1 fruit fly cellular context compared by ENCODE assay signal in the genomic region with DNA sequence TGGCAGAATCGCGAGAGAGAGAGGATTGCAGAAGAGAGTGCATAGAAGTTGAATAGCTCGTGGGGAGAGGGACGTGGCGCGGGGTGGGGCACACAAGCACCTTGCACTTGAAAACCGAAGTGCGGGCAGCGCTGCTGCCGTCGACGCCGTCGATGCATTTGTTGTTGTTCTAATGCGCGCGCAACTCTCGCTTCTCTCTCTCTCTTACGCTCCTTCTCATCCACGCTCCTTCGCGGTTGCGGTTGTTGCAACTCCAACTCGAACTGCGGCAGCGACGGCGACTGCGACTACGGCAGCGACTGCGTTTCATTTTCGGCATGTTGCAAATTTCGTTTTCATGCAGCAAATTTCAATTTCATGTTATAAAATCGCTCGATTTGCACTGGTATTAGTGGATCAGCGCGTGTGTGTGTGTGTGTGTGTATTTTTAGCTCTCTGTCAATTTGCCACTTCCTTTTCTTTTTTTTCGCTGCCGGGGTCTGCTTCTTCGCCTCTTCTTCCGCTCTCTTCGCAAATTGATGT.
TF ChIP-seq lines count a peak whose summit lies in the region.

No protein-coding gene starts in this region.

TF ChIP-seq in whole organism, embryonic, 481 proteins besides CTCF, POLR2A, EP300 and RAD21 (continued from another document):
- no peak for TF ChIP-seq Bgb (GFP tag; IDR thresholded peaks at IDR 0.05; lab: Robert Waterston, UW; ENCODE audit: partially characterized antibody)
- no peak for TF ChIP-seq CG10979 (tag; optimal IDR thresholded peaks at IDR 0.05; lab: Kevin White, UChicago)
- TF ChIP-seq Vsx1 (GFP tag; optimal IDR thresholded peaks at IDR 0.05; lab: Kevin White, UChicago) = no peak
- peak; percentile 50; the same call in 1 of the 2 replicates for TF ChIP-seq Adf1 (GFP tag; IDR thresholded peaks at IDR 0.05; lab: Robert Waterston, UW)
- TF ChIP-seq pho (GFP tag; optimal IDR thresholded peaks at IDR 0.05; lab: Kevin White, UChicago) = no peak
- TF ChIP-seq Sox100B (GFP tag; optimal IDR thresholded peaks at IDR 0.05; lab: Kevin White, UChicago) = no peak
- no peak for TF ChIP-seq CG13287 (GFP tag; IDR thresholded peaks at IDR 0.05; lab: Robert Waterston, UW; ENCODE audit: partially characterized antibody)
- TF ChIP-seq ewg (GFP tag; optimal IDR thresholded peaks at IDR 0.05; lab: Kevin White, UChicago) = peak; percentile 42
- no peak for TF ChIP-seq Drgx (GFP tag; IDR thresholded peaks at IDR 0.05; lab: Robert Waterston, UW)
- no peak for TF ChIP-seq CG1647 (GFP tag; optimal IDR thresholded peaks at IDR 0.05; lab: Kevin White, UChicago)
- no peak for TF ChIP-seq hb (GFP tag; IDR thresholded peaks at IDR 0.05; lab: Robert Waterston, UW; ENCODE audit: partially characterized antibody)
- TF ChIP-seq Doc3 (GFP tag; IDR thresholded peaks at IDR 0.05; lab: Robert Waterston, UW; ENCODE audit: partially characterized antibody) = no peak
- TF ChIP-seq CG9215 (GFP tag; IDR thresholded peaks at IDR 0.05; lab: Robert Waterston, UW) = no peak
- no peak for TF ChIP-seq cad (GFP tag; optimal IDR thresholded peaks at IDR 0.05; lab: Kevin White, UChicago)
- TF ChIP-seq CG5180 (GFP tag; optimal IDR thresholded peaks at IDR 0.05; lab: Kevin White, UChicago) = peak; percentile 94
- TF ChIP-seq CG15479 (GFP tag; optimal IDR thresholded peaks at IDR 0.05; lab: Kevin White, UChicago) = peak; percentile 84
- TF ChIP-seq Gsc (GFP tag; IDR thresholded peaks at IDR 0.05; lab: Robert Waterston, UW) = no peak
- TF ChIP-seq nerfin-2 (GFP tag; IDR thresholded peaks at IDR 0.05; lab: Robert Waterston, UW; ENCODE audit: partially characterized antibody) = no peak
- peak; percentile 35; the same call in 1 of the 2 replicates for TF ChIP-seq bbx (GFP tag; IDR thresholded peaks at IDR 0.05; lab: Robert Waterston, UW; ENCODE audit: partially characterized antibody)
- no peak for TF ChIP-seq NFAT (GFP tag; IDR thresholded peaks at IDR 0.05; lab: Robert Waterston, UW)
- TF ChIP-seq Deaf1 (tag; optimal IDR thresholded peaks at IDR 0.05; lab: Kevin White, UChicago) = peak; percentile 71
- TF ChIP-seq CG4424 (GFP tag; optimal IDR thresholded peaks at IDR 0.05; lab: Kevin White, UChicago) = no peak
- TF ChIP-seq CG10209 (GFP tag; optimal IDR thresholded peaks at IDR 0.05; lab: Kevin White, UChicago) = no peak
- TF ChIP-seq Usf (GFP tag; optimal IDR thresholded peaks at IDR 0.05; lab: Kevin White, UChicago) = no peak
- TF ChIP-seq CG17385 (GFP tag; optimal IDR thresholded peaks at IDR 0.05; lab: Kevin White, UChicago) = no peak
- TF ChIP-seq CG17912 (GFP tag; optimal IDR thresholded peaks at IDR 0.05; lab: Kevin White, UChicago) = no peak
- TF ChIP-seq B-H2 (GFP tag; optimal IDR thresholded peaks at IDR 0.05; lab: Kevin White, UChicago) = no peak
- peak; percentile 14 for TF ChIP-seq Jarid2 (GFP tag; optimal IDR thresholded peaks at IDR 0.05; lab: Kevin White, UChicago)
- no peak for TF ChIP-seq CG2129 (GFP tag; IDR thresholded peaks at IDR 0.05; lab: Robert Waterston, UW; ENCODE audit: partially characterized antibody)
- TF ChIP-seq lmd (GFP tag; IDR thresholded peaks at IDR 0.05; lab: Robert Waterston, UW) = no peak
- peak; percentile 54 for TF ChIP-seq CG1832 (GFP tag; optimal IDR thresholded peaks at IDR 0.05; lab: Kevin White, UChicago)
- TF ChIP-seq Trl (optimal IDR thresholded peaks at IDR 0.05; lab: Kevin White, UChicago) = peak; percentile 6 to 72
- TF ChIP-seq Trl (GFP tag; optimal IDR thresholded peaks at IDR 0.05; lab: Kevin White, UChicago) = no peak
